Fruit fly (Drosophila melanogaster): ENCODE results near the gene Acsx2.
A peak's percentile ranks its signal among the peaks of the same experiment; 100 is the strongest.

Gene Acsx2

DNA sequence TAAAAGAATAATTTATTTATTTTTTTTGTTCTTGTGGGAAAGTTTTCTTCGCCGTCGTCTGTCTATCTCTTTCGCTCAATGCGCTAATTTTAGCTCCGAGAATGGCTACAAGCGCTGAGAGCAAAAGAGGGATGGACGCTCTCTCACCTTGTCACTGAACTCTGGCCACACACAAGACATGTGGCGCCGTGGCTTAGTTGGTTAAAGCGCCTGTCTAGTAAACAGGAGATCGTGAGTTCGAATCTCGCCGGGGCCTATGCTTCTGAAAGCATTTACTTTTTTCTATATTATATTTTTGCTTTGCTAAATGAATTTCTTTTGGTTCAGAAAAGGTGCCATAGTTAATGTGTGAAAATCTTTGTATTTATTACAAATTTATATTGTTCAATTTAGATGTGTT lies 24.0 kb downstream of the Acsx2 start (continued):
- TF ChIP-seq ash1 (GFP tag; optimal IDR thresholded peaks at IDR 0.05) (no peak), CG11723 (GFP tag; optimal IDR thresholded peaks at IDR 0.05) (no peak), p53 (GFP tag; optimal IDR thresholded peaks at IDR 0.05) (no peak), CG6765 (GFP tag; optimal IDR thresholded peaks at IDR 0.05) (no peak), chn (GFP tag; optimal IDR thresholded peaks at IDR 0.05) (no peak), dan (GFP tag; IDR thresholded peaks at IDR 0.05) (no peak), Atf6 (GFP tag; IDR thresholded peaks at IDR 0.05) (no peak), odd (GFP tag; optimal IDR thresholded peaks at IDR 0.05) (no peak), vvl (GFP tag; IDR thresholded peaks at IDR 0.05) (peak; percentile 23; the same call in 1 of the 2 replicates), mld (GFP tag; IDR thresholded peaks at IDR 0.05; ENCODE audit: partially characterized antibody) (peak; percentile 91), pzg (GFP tag; optimal IDR thresholded peaks at IDR 0.05) (no peak), emc (GFP tag; optimal IDR thresholded peaks at IDR 0.05) (no peak), CG9932 (GFP tag; IDR thresholded peaks at IDR 0.05) (no peak), dati (GFP tag; IDR thresholded peaks at IDR 0.05) (no peak), CG15011 (GFP tag; optimal IDR thresholded peaks at IDR 0.05) (no peak), dimm (GFP tag; IDR thresholded peaks at IDR 0.05) (no peak), Optix (GFP tag; IDR thresholded peaks at IDR 0.05) (no peak), nerfin-2 (GFP tag; IDR thresholded peaks at IDR 0.05; ENCODE audit: partially characterized antibody) (peak; percentile 83), btn (GFP tag; optimal IDR thresholded peaks at IDR 0.05) (no peak), Dp (GFP tag; optimal IDR thresholded peaks at IDR 0.05) (no peak), fru (optimal IDR thresholded peaks at IDR 0.05) (no peak), CG16863 (GFP tag; optimal IDR thresholded peaks at IDR 0.05) (no peak), seq (GFP tag; IDR thresholded peaks at IDR 0.05) (no peak), CG2129 (GFP tag; IDR thresholded peaks at IDR 0.05; ENCODE audit: partially characterized antibody) (0 out of 2 replicates have a peak, but pooled peaks have one; percentile 19), CG4404 (GFP tag; IDR thresholded peaks at IDR 0.05) (no peak), ken (GFP tag; IDR thresholded peaks at IDR 0.05) (no peak), tgo (GFP tag; IDR thresholded peaks at IDR 0.05) (no peak), hkb (optimal IDR thresholded peaks at IDR 0.05) (no peak), hkb (GFP tag; IDR thresholded peaks at IDR 0.05) (no peak), CG17612 (GFP tag; IDR thresholded peaks at IDR 0.05) (no peak), gt (GFP tag; IDR thresholded peaks at IDR 0.05) (no peak), Adf1 (GFP tag; IDR thresholded peaks at IDR 0.05) (no peak), luna (GFP tag; optimal IDR thresholded peaks at IDR 0.05) (no peak), esg (GFP tag; conservative IDR thresholded peaks at IDR 0.05) (no peak), lmd (GFP tag; IDR thresholded peaks at IDR 0.05) (no peak), HLH4C (GFP tag; IDR thresholded peaks at IDR 0.05; ENCODE audit: partially characterized antibody) (peak; percentile 71), CG1792 (GFP tag; optimal IDR thresholded peaks at IDR 0.05) (no peak), CG13894 (tag; optimal IDR thresholded peaks at IDR 0.05) (no peak), nom (GFP tag; optimal IDR thresholded peaks at IDR 0.05) (no peak), CG11504 (tag; optimal IDR thresholded peaks at IDR 0.05) (no peak), CG3726 (GFP tag; IDR thresholded peaks at IDR 0.05) (no peak), gsb (GFP tag; IDR thresholded peaks at IDR 0.05) (no peak), lola (GFP tag; optimal IDR thresholded peaks at IDR 0.05) (no peak), CG1602 (GFP tag; optimal IDR thresholded peaks at IDR 0.05) (no peak), CG31365 (tag; optimal IDR thresholded peaks at IDR 0.05) (no peak), lbe (GFP tag; optimal IDR thresholded peaks at IDR 0.05) (no peak), HmgD (GFP tag; optimal IDR thresholded peaks at IDR 0.05) (no peak), sens-2 (GFP tag; IDR thresholded peaks at IDR 0.05) (no peak), CG10565 (GFP tag; optimal IDR thresholded peaks at IDR 0.05) (no peak), Ada2b (GFP tag; IDR thresholded peaks at IDR 0.05) (no peak), CG12236 (GFP tag; optimal IDR thresholded peaks at IDR 0.05) (no peak), CG2889 (GFP tag; IDR thresholded peaks at IDR 0.05) (no peak), Bteb2 (GFP tag; optimal IDR thresholded peaks at IDR 0.05) (no peak), CG31224 (GFP tag; IDR thresholded peaks at IDR 0.05) (no peak)
